Fruit fly (Drosophila melanogaster): Measurements from ENCODE around the gene CG11109.

CG11109 gene

dm6 chr3L:22851172-22852128, 20.6 kb upstream of the CG11109 start (continued):
- TF ChIP-seq Hr4 (GFP tag; optimal IDR thresholded peaks at IDR 0.05): no peak
- TF ChIP-seq CG10631 (GFP tag; optimal IDR thresholded peaks at IDR 0.05): peak; percentile 37
- no peak for TF ChIP-seq cyc (GFP tag; optimal IDR thresholded peaks at IDR 0.05)
- peak; percentile 96 to 99 for TF ChIP-seq ss (GFP tag; optimal IDR thresholded peaks at IDR 0.05)
- TF ChIP-seq vri (GFP tag; optimal IDR thresholded peaks at IDR 0.05): peak; percentile 63
- TF ChIP-seq CG6276 (GFP tag; optimal IDR thresholded peaks at IDR 0.05): peak; percentile 79
- peak; percentile 70 for TF ChIP-seq net (GFP tag; optimal IDR thresholded peaks at IDR 0.05)
- TF ChIP-seq dac (GFP tag; optimal IDR thresholded peaks at IDR 0.05): no peak
- peak; percentile 10 for TF ChIP-seq OdsH (GFP tag; optimal IDR thresholded peaks at IDR 0.05)
- peak; percentile 11 for TF ChIP-seq lz (GFP tag; optimal IDR thresholded peaks at IDR 0.05)
- TF ChIP-seq dsx (GFP tag; optimal IDR thresholded peaks at IDR 0.05; ENCODE audit: poor library complexity, severe bottlenecking): peak; percentile 99
- peak; percentile 33 for TF ChIP-seq esn (GFP tag; optimal IDR thresholded peaks at IDR 0.05)
- TF ChIP-seq Hr38 (GFP tag; optimal IDR thresholded peaks at IDR 0.05): no peak
- TF ChIP-seq Eip75B (GFP tag; optimal IDR thresholded peaks at IDR 0.05): peak; percentile 78
- peak; percentile 58 for TF ChIP-seq CG8632 (GFP tag; optimal IDR thresholded peaks at IDR 0.05)
- peak; percentile 81 for TF ChIP-seq CG8119 (GFP tag; IDR thresholded peaks at IDR 0.05)
- peak; percentile 79 for TF ChIP-seq Ets96B (tag; optimal IDR thresholded peaks at IDR 0.05)
- TF ChIP-seq achi (GFP tag; optimal IDR thresholded peaks at IDR 0.05): peak; percentile 54
- 0 out of 2 replicates have a peak, but pooled peaks have one; percentile 8 for TF ChIP-seq Gug (GFP tag; IDR thresholded peaks at IDR 0.05)

- no peak for TF ChIP-seq CG10631 (GFP tag; optimal IDR thresholded peaks at IDR 0.05)
- TF ChIP-seq CG3032 (tag; optimal IDR thresholded peaks at IDR 0.05): no peak
- TF ChIP-seq CG11762 (GFP tag; optimal IDR thresholded peaks at IDR 0.05; ENCODE audit: insufficient read depth): no peak
- TF ChIP-seq Lpt (GFP tag; optimal IDR thresholded peaks at IDR 0.05): no peak
- no peak for TF ChIP-seq topi (GFP tag; optimal IDR thresholded peaks at IDR 0.05)
- no peak for TF ChIP-seq Gug (GFP tag; IDR thresholded peaks at IDR 0.05)
- TF ChIP-seq fd59A (GFP tag; optimal IDR thresholded peaks at IDR 0.05): no peak
- TF ChIP-seq CG1621 (tag; optimal IDR thresholded peaks at IDR 0.05): no peak
- TF ChIP-seq Sox15 (GFP tag; optimal IDR thresholded peaks at IDR 0.05): no peak
- TF ChIP-seq CG8632 (GFP tag; optimal IDR thresholded peaks at IDR 0.05): no peak
- TF ChIP-seq Smox (GFP tag; optimal IDR thresholded peaks at IDR 0.05): no peak
- TF ChIP-seq salr (GFP tag; optimal IDR thresholded peaks at IDR 0.05): no peak
- no peak for TF ChIP-seq Eip93F (GFP tag; optimal IDR thresholded peaks at IDR 0.05)
- TF ChIP-seq spab (GFP tag; optimal IDR thresholded peaks at IDR 0.05): no peak
- TF ChIP-seq CG3919 (GFP tag; optimal IDR thresholded peaks at IDR 0.05): no peak
- no peak for TF ChIP-seq Eip75B (GFP tag; optimal IDR thresholded peaks at IDR 0.05)
- TF ChIP-seq Ets96B (tag; optimal IDR thresholded peaks at IDR 0.05): no peak
- no peak for TF ChIP-seq Sox14 (GFP tag; optimal IDR thresholded peaks at IDR 0.05)
Observed at dm6 chr3L:22853412-22853811, 18.6 kb upstream of the CG11109 start, which contains the start of gene CG32462. CG32462 (minus strand) TSS chr3L:22853512.

dm6 chr3L:22856009-22856477, 16.0 kb upstream of the CG11109 start, which contains the start of gene CG32459:
CG32459 (minus strand) TSS chr3L:22856059.
- TF ChIP-seq ss (GFP tag; optimal IDR thresholded peaks at IDR 0.05) (peak in 1 of 2 experiments; percentile 90), CG3919 (GFP tag; optimal IDR thresholded peaks at IDR 0.05) (no peak), CG6808 (GFP tag; optimal IDR thresholded peaks at IDR 0.05) (no peak)

- TF ChIP-seq CG16779 (tag; optimal IDR thresholded peaks at IDR 0.05) (no peak), CG11294 (GFP tag; IDR thresholded peaks at IDR 0.05) (no peak), CG3032 (tag; optimal IDR thresholded peaks at IDR 0.05) (no peak), Eip75B (GFP tag; optimal IDR thresholded peaks at IDR 0.05) (no peak), net (GFP tag; optimal IDR thresholded peaks at IDR 0.05) (no peak), CG10669 (GFP tag; optimal IDR thresholded peaks at IDR 0.05) (no peak), CG10631 (GFP tag; optimal IDR thresholded peaks at IDR 0.05) (no peak), CG1621 (tag; optimal IDR thresholded peaks at IDR 0.05) (no peak), CG6163 (GFP tag; IDR thresholded peaks at IDR 0.05) (no peak), CG3919 (GFP tag; optimal IDR thresholded peaks at IDR 0.05) (no peak), CG6792 (GFP tag; optimal IDR thresholded peaks at IDR 0.05) (no peak), cyc (GFP tag; optimal IDR thresholded peaks at IDR 0.05) (no peak)
Observed at dm6 chr3L:22860487-22860886, 11.5 kb upstream of the CG11109 start, which contains the start of gene CG13239. CG13239 (plus strand) TSS chr3L:22860787.
